Worm (Caenorhabditis elegans): ENCODE data around the gene oac-52.
"Not testable (repeated sequence)": the region's sequence is repeated elsewhere in the genome, so short reads cannot be mapped to it uniquely, and the experiment has no call there.

Gene oac-52

ce11 chrIV:4388854-4389253 is 42.4 kb upstream of the oac-52 start (continued):
- peak; percentile 74 for TF ChIP-seq ekl-4 (GFP tag; IDR thresholded peaks at IDR 0.05)
- peak; percentile 60; the same call in 1 of the 2 replicates for TF ChIP-seq ceh-40 (GFP tag; IDR thresholded peaks at IDR 0.05)
- peak; percentile 74 for TF ChIP-seq nfyb-1 (GFP tag; IDR thresholded peaks at IDR 0.05)
- TF ChIP-seq bed-1 (GFP tag; IDR thresholded peaks at IDR 0.05): peak; percentile 28; the same call in 1 of the 2 replicates
- peak; percentile 6 for TF ChIP-seq nhr-90 (tag; optimal IDR thresholded peaks at IDR 0.05)
- peak; percentile 34 for TF ChIP-seq snpc-1.1 (tag; optimal IDR thresholded peaks at IDR 0.05; ENCODE audit: insufficient read depth)
- TF ChIP-seq die-1 (tag; optimal IDR thresholded peaks at IDR 0.05): peak; percentile 22
- TF ChIP-seq F33H1.4 (GFP tag; IDR thresholded peaks at IDR 0.05): peak; percentile 57
- peak; percentile 78 for TF ChIP-seq dox-1 (GFP tag; IDR thresholded peaks at IDR 0.05)
- peak; percentile 72 for TF ChIP-seq B0336.3 (GFP tag; IDR thresholded peaks at IDR 0.05)
- peak; percentile 69 for TF ChIP-seq F52B5.7 (tag; optimal IDR thresholded peaks at IDR 0.05)
- TF ChIP-seq B0019.2 (GFP tag; conservative IDR thresholded peaks at IDR 0.05): 0 out of 2 replicates have a peak, but pooled peaks have one; percentile 13
- peak; percentile 56; the same call in 1 of the 2 replicates for TF ChIP-seq hmg-1.2 (GFP tag; IDR thresholded peaks at IDR 0.05)
- TF ChIP-seq ceh-91 (GFP tag; IDR thresholded peaks at IDR 0.05): peak; percentile 21; the same call in 1 of the 2 replicates
- TF ChIP-seq aptf-3 (GFP tag; IDR thresholded peaks at IDR 0.05): 0 out of 2 replicates have a peak, but pooled peaks have one; percentile 8
- peak; percentile 82 for TF ChIP-seq Y53G8AR.9 (GFP tag; conservative IDR thresholded peaks at IDR 0.05)
- 0 out of 2 replicates have a peak, but pooled peaks have one; percentile 22 for TF ChIP-seq Y79H2A.3 (GFP tag; conservative IDR thresholded peaks at IDR 0.05)
- TF ChIP-seq hrde-1 (tag; optimal IDR thresholded peaks at IDR 0.05; ENCODE audit: borderline replicate concordance): peak; percentile 95
- peak; percentile 51 for TF ChIP-seq ztf-18 (tag; optimal IDR thresholded peaks at IDR 0.05)
- TF ChIP-seq lsl-1 (GFP tag; optimal IDR thresholded peaks at IDR 0.05): peak; percentile 54
- peak; percentile 81 for TF ChIP-seq ceh-100 (GFP tag; IDR thresholded peaks at IDR 0.05)
- TF ChIP-seq Y95B8A.8 (GFP tag; IDR thresholded peaks at IDR 0.05): peak; percentile 75
- TF ChIP-seq madf-6 (GFP tag; IDR thresholded peaks at IDR 0.05): peak; percentile 87
- peak; percentile 73; the same call in 1 of the 2 replicates for TF ChIP-seq ztf-25 (GFP tag; IDR thresholded peaks at IDR 0.05)
- peak; percentile 17; the same call in 1 of the 2 replicates for TF ChIP-seq egl-44 (GFP tag; IDR thresholded peaks at IDR 0.05)
- TF ChIP-seq madf-3 (GFP tag; IDR thresholded peaks at IDR 0.05): peak; percentile 91
- peak; percentile 71 for TF ChIP-seq mcd-1 (GFP tag; IDR thresholded peaks at IDR 0.05)
- TF ChIP-seq attf-5 (GFP tag; optimal IDR thresholded peaks at IDR 0.05): peak; percentile 17
- peak in 1 of 2 experiments; percentile 54 for TF ChIP-seq rec-8 (tag; optimal IDR thresholded peaks at IDR 0.05)
- TF ChIP-seq ama-1 (optimal IDR thresholded peaks at IDR 0.05): not testable (repeated sequence)
- TF ChIP-seq ama-1 (GFP tag; optimal IDR thresholded peaks at IDR 0.05): peak in 1 of 2 experiments; percentile 49
- peak; percentile 82 for TF ChIP-seq ceh-58 (GFP tag; IDR thresholded peaks at IDR 0.05)
- TF ChIP-seq snpc-1.3 (tag; optimal IDR thresholded peaks at IDR 0.05; ENCODE audit: insufficient read depth): peak; percentile 10
- peak; percentile 88 for TF ChIP-seq Y56A3A.18 (GFP tag; IDR thresholded peaks at IDR 0.05)
- peak; percentile 32 for TF ChIP-seq repo-1 (tag; optimal IDR thresholded peaks at IDR 0.05)
- TF ChIP-seq D2030.7 (GFP tag; IDR thresholded peaks at IDR 0.05): peak; percentile 76
- TF ChIP-seq lin-54 (GFP tag; optimal IDR thresholded peaks at IDR 0.05): peak; percentile 81

- TF ChIP-seq snpc-4 (GFP tag; optimal IDR thresholded peaks at IDR 0.05): no peak
- TF ChIP-seq snpc-4 (tag; optimal IDR thresholded peaks at IDR 0.05): peak in 1 of 4 experiments; percentile 7
- no peak for TF ChIP-seq egl-18 (GFP tag; IDR thresholded peaks at IDR 0.05)
- TF ChIP-seq F37B4.10 (GFP tag; IDR thresholded peaks at IDR 0.05): no peak
- no peak for TF ChIP-seq ztf-6 (GFP tag; IDR thresholded peaks at IDR 0.05)
- no peak for TF ChIP-seq hmg-20 (GFP tag; IDR thresholded peaks at IDR 0.05)
- TF ChIP-seq ama-1 (optimal IDR thresholded peaks at IDR 0.05): no peak
- peak; percentile 5 to 29 for TF ChIP-seq ama-1 (GFP tag; optimal IDR thresholded peaks at IDR 0.05)
- peak; percentile 14 for TF ChIP-seq nhr-80 (tag; optimal IDR thresholded peaks at IDR 0.05)
Observed at ce11 chrIV:4386351-4386750, 39.9 kb upstream of the oac-52 start, which contains the start of gene tald-1. Gene tald-1 (plus strand): TSS chrIV:4386651.

All from whole organism, young adult.